Fruit fly (Drosophila melanogaster) whole organism, embryonic: ENCODE results near the gene CG13654.

ENCODE experiments used
- Aef1 ChIP-seq: fragments of 200-800 bp; sonication (Bioruptor generic); IDR thresholded peaks from 3 replicates; pipeline ENCODE4 v1.3.6; 2022; ENCODE audit warnings: missing biosample characterization, missing genetic modification characterization
- Asciz ChIP-seq: fragments of 200-800 bp; sonication (Bioruptor generic); optimal IDR thresholded peaks from 2 replicates; lab custom pipeline; 2017; ENCODE audit warnings: missing biosample characterization, mild to moderate bottlenecking, missing genetic modification characterization, missing genetic modification reagents
- Blimp-1 ChIP-seq: fragments of 200-800 bp; sonication (Bioruptor generic); optimal IDR thresholded peaks from 3 replicates; lab custom pipeline; 2018; ENCODE audit warnings: missing biosample characterization, missing genetic modification characterization, mild to moderate bottlenecking, moderate library complexity, missing genetic modification reagents
- CG10979 ChIP-seq: fragments of 200-800 bp; sonication (Bioruptor generic); optimal IDR thresholded peaks from 2 replicates; lab custom pipeline; 2018; ENCODE audit warnings: missing biosample characterization, mild to moderate bottlenecking, missing genetic modification characterization, moderate library complexity
- CG11504 ChIP-seq: fragments of 200-800 bp; sonication (Bioruptor generic); optimal IDR thresholded peaks from 3 replicates; lab custom pipeline; 2019; ENCODE audit warnings: missing biosample characterization, mild to moderate bottlenecking, missing genetic modification characterization, moderate library complexity
- CG14667 ChIP-seq: fragments of 200-800 bp; sonication (Bioruptor generic); IDR thresholded peaks from 2 replicates; pipeline ENCODE4 v1.3.6; 2022; ENCODE audit warnings: missing biosample characterization, missing genetic modification characterization
- CG1529 ChIP-seq: fragments of 200-800 bp; sonication (Bioruptor generic); optimal IDR thresholded peaks from 3 replicates; lab custom pipeline; 2018; ENCODE audit warnings: missing biosample characterization, missing genetic modification characterization
- CG15696 ChIP-seq: fragments of 200-800 bp; sonication (Bioruptor generic); optimal IDR thresholded peaks from 2 replicates; lab custom pipeline; 2019; ENCODE audit warnings: missing biosample characterization, mild to moderate bottlenecking, missing genetic modification characterization, moderate library complexity
- CG1602 ChIP-seq: fragments of 200-800 bp; sonication (Bioruptor generic); optimal IDR thresholded peaks from 3 replicates; lab custom pipeline; 2016; ENCODE audit warnings: missing biosample characterization, missing genetic modification characterization
- CG18011 ChIP-seq: fragments of 200-800 bp; sonication (Bioruptor generic); optimal IDR thresholded peaks from 2 replicates; lab custom pipeline; 2017; ENCODE audit warnings: missing biosample characterization, missing genetic modification characterization, mild to moderate bottlenecking, moderate library complexity, missing genotype
- CG18476 ChIP-seq: fragments of 200-800 bp; sonication (Bioruptor generic); optimal IDR thresholded peaks from 2 replicates; lab custom pipeline; 2016; ENCODE audit warnings: missing biosample characterization, mild to moderate bottlenecking, missing genetic modification characterization
- CG2202 ChIP-seq: fragments of 200-800 bp; sonication (Bioruptor generic); optimal IDR thresholded peaks from 2 replicates; lab custom pipeline; 2018; ENCODE audit warnings: missing biosample characterization, mild to moderate bottlenecking, missing genetic modification characterization
- CG31365 ChIP-seq: fragments of 200-800 bp; sonication (Bioruptor generic); optimal IDR thresholded peaks from 2 replicates; lab custom pipeline; 2018; ENCODE audit warnings: missing biosample characterization, mild to moderate bottlenecking, missing genetic modification characterization
- CG3163 ChIP-seq: fragments of 200-800 bp; sonication (Bioruptor generic); optimal IDR thresholded peaks from 3 replicates; lab custom pipeline; 2016; ENCODE audit warnings: missing biosample characterization, missing genetic modification characterization
- CG3847 ChIP-seq: fragments of 200-800 bp; sonication (Bioruptor generic); IDR thresholded peaks from 2 replicates; pipeline ENCODE4 v1.3.6; 2022; ENCODE audit warnings: missing biosample characterization, missing genetic modification characterization
- CG4820 ChIP-seq: fragments of 200-800 bp; sonication (Bioruptor generic); optimal IDR thresholded peaks from 3 replicates; lab custom pipeline; 2016; ENCODE audit warnings: missing biosample characterization, missing genetic modification characterization
- CG7928 ChIP-seq: fragments of 200-800 bp; sonication (Bioruptor generic); optimal IDR thresholded peaks from 2 replicates; lab custom pipeline; 2017; ENCODE audit warnings: missing biosample characterization, mild to moderate bottlenecking, missing genetic modification characterization
- CG8478 ChIP-seq: fragments of >200 bp; optimal IDR thresholded peaks from 2 replicates; lab custom pipeline; 2018
- CkIIα-i1 ChIP-seq: fragments of 200-800 bp; sonication (Bioruptor generic); IDR thresholded peaks from 2 replicates; pipeline ENCODE4 v1.3.6; 2022; ENCODE audit warnings: missing biosample characterization, missing genetic modification characterization
- Dbx ChIP-seq: fragments of 200-800 bp; sonication (Bioruptor generic); IDR thresholded peaks from 3 replicates; pipeline ENCODE4 v1.3.6; 2022; ENCODE audit warnings: missing biosample characterization, missing genetic modification characterization
- Dp ChIP-seq: fragments of 200-800 bp; sonication (Bioruptor generic); optimal IDR thresholded peaks from 2 replicates; lab custom pipeline; 2018; ENCODE audit warnings: missing biosample characterization, mild to moderate bottlenecking, missing genetic modification characterization, moderate library complexity
- Elba2 ChIP-seq: fragments of 200-800 bp; sonication (Bioruptor generic); optimal IDR thresholded peaks from 3 replicates; lab custom pipeline; 2016; ENCODE audit warnings: missing biosample characterization, missing genetic modification characterization
- Fer2 ChIP-seq: fragments of 200-800 bp; sonication (Bioruptor generic); optimal IDR thresholded peaks from 2 replicates; lab custom pipeline; 2018; ENCODE audit warnings: missing biosample characterization, mild to moderate bottlenecking, missing genetic modification characterization, moderate library complexity
- Gsc ChIP-seq: fragments of 200-800 bp; sonication (Bioruptor generic); IDR thresholded peaks from 2 replicates; pipeline ENCODE4 v1.3.6; 2022; ENCODE audit warnings: missing biosample characterization, missing genetic modification characterization
- Hsf ChIP-seq: fragments of 200-800 bp; sonication (Bioruptor generic); optimal IDR thresholded peaks from 3 replicates; lab custom pipeline; 2016; ENCODE audit warnings: missing biosample characterization, missing genetic modification characterization
- Med ChIP-seq: fragments of 200-800 bp; sonication (Bioruptor generic); peaks from one replicate; lab custom pipeline; 2016; ENCODE audit warnings: missing biosample characterization, missing genetic modification characterization, mild to moderate bottlenecking, inconsistent platforms, moderate library complexity
- Pdp1 ChIP-seq, 2 experiments: fragments of 200-800 bp; sonication (Bioruptor generic); optimal IDR thresholded peaks; 3 replicates each; lab custom pipeline; 2016; ENCODE audit warnings: missing biosample characterization in 2 of 2, missing genetic modification characterization in 2 of 2, mild to moderate bottlenecking in 1 of 2, moderate library complexity in 1 of 2
- Xrp1 ChIP-seq: fragments of 200-800 bp; sonication (Bioruptor generic); IDR thresholded peaks from 2 replicates; pipeline ENCODE4 v1.3.6; 2022; ENCODE audit warnings: missing biosample characterization, missing genetic modification characterization
- ac ChIP-seq: fragments of 200-800 bp; sonication (Bioruptor generic); optimal IDR thresholded peaks from 3 replicates; lab custom pipeline; 2017; ENCODE audit warnings: missing biosample characterization, mild to moderate bottlenecking, missing genetic modification characterization
- amos ChIP-seq: fragments of 200-800 bp; sonication (Bioruptor generic); IDR thresholded peaks from 2 replicates; pipeline ENCODE4 v1.3.6; 2022; ENCODE audit warnings: missing biosample characterization, missing genetic modification characterization; ENCODE audit not compliant: partially characterized antibody
- danr ChIP-seq: fragments of 200-800 bp; sonication (Bioruptor generic); IDR thresholded peaks from 2 replicates; pipeline ENCODE4 v1.3.6; 2022; ENCODE audit warnings: missing biosample characterization, missing genetic modification characterization
- dmrt11E ChIP-seq: fragments of 200-800 bp; sonication (Bioruptor generic); optimal IDR thresholded peaks from 3 replicates; lab custom pipeline; 2018; ENCODE audit warnings: missing biosample characterization, mild to moderate bottlenecking, missing genetic modification characterization, moderate library complexity
- dpn ChIP-seq, 2 experiments: fragments of 200-800 bp; sonication (Bioruptor generic); optimal IDR thresholded peaks; 3 replicates each; lab custom pipeline; 2016; ENCODE audit warnings: missing biosample characterization in 2 of 2, missing genetic modification characterization in 2 of 2
- fu2 ChIP-seq: fragments of 200-800 bp; sonication (Bioruptor generic); optimal IDR thresholded peaks from 2 replicates; lab custom pipeline; 2016; ENCODE audit warnings: missing biosample characterization, missing genetic modification characterization
- kay ChIP-seq: fragments of 200-800 bp; sonication (Bioruptor generic); optimal IDR thresholded peaks from 2 replicates; lab custom pipeline; 2016; ENCODE audit warnings: missing biosample characterization, missing genetic modification characterization
- lmd ChIP-seq: fragments of 200-800 bp; sonication (Bioruptor generic); IDR thresholded peaks from 2 replicates; pipeline ENCODE4 v1.3.6; 2022; ENCODE audit warnings: missing biosample characterization, missing genetic modification characterization
- maf-S ChIP-seq: fragments of 200-800 bp; sonication (Bioruptor generic); optimal IDR thresholded peaks from 2 replicates; lab custom pipeline; 2016; ENCODE audit warnings: missing biosample characterization, missing genetic modification characterization
- nerfin-1 ChIP-seq: fragments of 200-800 bp; sonication (Bioruptor generic); optimal IDR thresholded peaks from 3 replicates; lab custom pipeline; 2019; ENCODE audit warnings: missing biosample characterization, mild to moderate bottlenecking, missing genetic modification characterization, moderate library complexity
- pan ChIP-seq, 4 experiments: fragments of >200 bp in 3 of 4; fragments of 200-800 bp in 1 of 4; sonication (Bioruptor generic) in 1 of 4; optimal IDR thresholded peaks in 3 of 4; IDR thresholded peaks in 1 of 4; 2 replicates each; pipeline versions ENCODE4 v1.3.6 to Lab custom; 2017 to 2022; ENCODE audit warnings: missing biosample characterization in 2 of 4, missing genetic modification characterization in 2 of 4, mixed read lengths in 1 of 4
- pho ChIP-seq: fragments of 200-800 bp; sonication (Bioruptor generic); optimal IDR thresholded peaks from 2 replicates; lab custom pipeline; 2016; ENCODE audit warnings: missing biosample characterization, missing genetic modification characterization
- psq ChIP-seq: fragments of 200-800 bp; sonication (Bioruptor generic); optimal IDR thresholded peaks from 2 replicates; lab custom pipeline; 2017; ENCODE audit warnings: missing biosample characterization, missing genetic modification characterization
- pzg ChIP-seq: fragments of 200-800 bp; sonication (Bioruptor generic); optimal IDR thresholded peaks from 3 replicates; lab custom pipeline; 2018; ENCODE audit warnings: missing biosample characterization, mild to moderate bottlenecking, missing genetic modification characterization, moderate library complexity
- ro ChIP-seq: fragments of 200-800 bp; sonication (Bioruptor generic); IDR thresholded peaks from 2 replicates; pipeline ENCODE4 v1.3.6; 2022; ENCODE audit warnings: missing biosample characterization, missing genetic modification characterization
- run ChIP-seq: fragments of 200-800 bp; sonication (Bioruptor generic); optimal IDR thresholded peaks from 3 replicates; lab custom pipeline; 2018; ENCODE audit warnings: missing biosample characterization, mild to moderate bottlenecking, missing genetic modification characterization
- sim ChIP-seq: fragments of 200-800 bp; sonication (Bioruptor generic); IDR thresholded peaks from 2 replicates; pipeline ENCODE4 v1.3.6; 2022; ENCODE audit warnings: missing biosample characterization, missing genetic modification characterization
- trem ChIP-seq: fragments of 200-800 bp; optimal IDR thresholded peaks from 3 replicates; lab custom pipeline; 2019; ENCODE audit warnings: missing biosample characterization, mild to moderate bottlenecking, missing genetic modification characterization, moderate library complexity
- tx ChIP-seq: fragments of 200-800 bp; sonication (Bioruptor generic); optimal IDR thresholded peaks from 2 replicates; lab custom pipeline; 2016; ENCODE audit warnings: missing biosample characterization, missing genetic modification characterization
- z ChIP-seq: fragments of 200-800 bp; sonication (Bioruptor generic); IDR thresholded peaks from 3 replicates; pipeline ENCODE4 v1.3.6; 2022; ENCODE audit warnings: missing biosample characterization, missing genetic modification characterization

CG13654 gene

DNA sequence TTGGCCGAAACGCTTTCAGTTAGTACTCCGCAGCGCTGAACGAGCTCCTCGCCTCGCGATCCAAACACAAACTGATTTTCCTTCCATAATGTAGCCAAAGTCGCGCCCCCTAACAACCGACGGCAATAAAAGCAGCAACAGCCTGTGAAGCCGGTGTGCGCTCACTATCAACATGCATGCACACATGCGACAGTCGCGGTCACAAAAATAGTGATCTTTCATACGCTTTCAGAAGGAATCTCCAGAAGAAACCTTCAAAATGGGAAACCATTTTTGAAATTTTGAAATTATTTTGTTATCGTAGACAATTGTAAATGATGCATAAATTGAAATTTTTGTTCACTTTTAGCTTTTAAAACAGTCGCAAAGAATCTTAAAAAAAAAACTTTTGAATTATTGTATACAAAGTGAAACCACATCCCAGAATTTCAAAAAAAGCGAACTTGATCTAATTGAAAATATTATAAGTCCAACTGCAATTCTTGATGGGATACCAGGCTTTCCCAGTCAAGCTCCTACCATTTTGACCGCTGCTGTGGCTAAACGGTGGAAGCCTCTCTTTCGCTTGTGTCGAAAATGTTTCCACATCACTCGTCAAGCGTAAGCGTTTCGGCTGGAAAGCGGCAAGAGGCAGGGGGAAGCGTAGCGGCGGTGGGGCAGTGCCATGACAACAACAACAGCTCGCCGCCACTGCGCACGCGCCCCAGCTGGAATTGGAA is 32.8 kb downstream of the CG13654 start, which contains the start of gene Cad96Cb (continued):
- no peak for TF ChIP-seq pan (optimal IDR thresholded peaks at IDR 0.05; lab: Kevin White, UChicago)
- TF ChIP-seq pan (GFP tag; optimal IDR thresholded peaks at IDR 0.05 in 1 of 2, IDR thresholded peaks at IDR 0.05 in 1 of 2), result peak in 1 of 2 experiments; percentile 66
- peak; percentile 76 for TF ChIP-seq CG15696 (tag; lab: Kevin White, UChicago)
- peak; percentile 75 for TF ChIP-seq tx
- no peak for TF ChIP-seq ro (GFP tag; lab: Robert Waterston, UW)
- no peak for TF ChIP-seq Gsc (GFP tag; lab: Robert Waterston, UW)
- TF ChIP-seq CG8478 (lab: Kevin White, UChicago), result no peak
- no peak for TF ChIP-seq pzg
- peak; percentile 7 for TF ChIP-seq CG7928 (GFP tag; lab: Kevin White, UChicago)
- TF ChIP-seq CG18011 (GFP tag; lab: Kevin White, UChicago), result peak; percentile 35
- no peak for TF ChIP-seq Dbx (GFP tag; lab: Robert Waterston, UW)
- peak; percentile 25 for TF ChIP-seq Fer2 (tag; lab: Kevin White, UChicago)
- TF ChIP-seq dpn (GFP tag; optimal IDR thresholded peaks at IDR 0.05; lab: Kevin White, UChicago), result peak; percentile 66 to 80
- peak; percentile 45; the same call in 1 of the 3 replicates for TF ChIP-seq Aef1 (GFP tag; lab: Robert Waterston, UW)
- peak; percentile 63 for TF ChIP-seq pho (GFP tag; lab: Kevin White, UChicago)
- peak; percentile 91 for TF ChIP-seq Asciz
- peak; percentile 73 for TF ChIP-seq CG1602 (GFP tag; lab: Kevin White, UChicago)
- peak; percentile 61; the same call in 1 of the 2 replicates for TF ChIP-seq lmd (GFP tag; lab: Robert Waterston, UW)
- peak; percentile 44; the same call in 1 of the 2 replicates for TF ChIP-seq danr (GFP tag; lab: Robert Waterston, UW)
- peak; percentile 84 for TF ChIP-seq CG1529
- TF ChIP-seq CG3163, result peak; percentile 58
- TF ChIP-seq z (GFP tag; lab: Robert Waterston, UW), result no peak
- TF ChIP-seq Dp (GFP tag; lab: Kevin White, UChicago), result no peak
- peak; percentile 89 for TF ChIP-seq dmrt11E (tag; lab: Kevin White, UChicago)
- no peak for TF ChIP-seq CkIIα-i1 (GFP tag; lab: Robert Waterston, UW)
- peak; percentile 83 for TF ChIP-seq Blimp-1 (GFP tag; lab: Kevin White, UChicago)
- TF ChIP-seq CG11504 (tag; lab: Kevin White, UChicago), result peak; percentile 92
- TF ChIP-seq kay (GFP tag; lab: Kevin White, UChicago), result peak; percentile 56
- no peak for TF ChIP-seq Elba2 (GFP tag; lab: Kevin White, UChicago)
- no peak for TF ChIP-seq amos
- TF ChIP-seq Hsf (GFP tag; lab: Kevin White, UChicago), result peak; percentile 81
- no peak for TF ChIP-seq psq
- TF ChIP-seq ac (GFP tag; lab: Kevin White, UChicago), result peak; percentile 43
- TF ChIP-seq trem (tag; lab: Kevin White, UChicago), result peak; percentile 76
- TF ChIP-seq Xrp1 (GFP tag; lab: Robert Waterston, UW), result peak; percentile 77
- peak; percentile 93 for TF ChIP-seq Med
- peak; percentile 80 for TF ChIP-seq CG18476
- no peak for TF ChIP-seq CG31365 (tag; lab: Kevin White, UChicago)
- no peak for TF ChIP-seq sim (GFP tag; lab: Robert Waterston, UW)
- TF ChIP-seq nerfin-1 (tag; lab: Kevin White, UChicago), result peak; percentile 88
- TF ChIP-seq fu2 (GFP tag; lab: Kevin White, UChicago), result peak; percentile 29
- TF ChIP-seq CG4820, result peak; percentile 89
- TF ChIP-seq CG2202 (tag; lab: Kevin White, UChicago), result peak; percentile 48
- TF ChIP-seq CG14667 (GFP tag; lab: Robert Waterston, UW), result 0 out of 2 replicates have a peak, but pooled peaks have one; percentile 19
- peak; percentile 71 to 81 for TF ChIP-seq Pdp1 (GFP tag; optimal IDR thresholded peaks at IDR 0.05; lab: Kevin White, UChicago)
- TF ChIP-seq run (tag; lab: Kevin White, UChicago), result peak; percentile 72
- TF ChIP-seq maf-S, result peak; percentile 50
- TF ChIP-seq CG10979, result peak; percentile 94
- TF ChIP-seq CG3847 (GFP tag; lab: Robert Waterston, UW), result peak; percentile 41; the same call in 1 of the 2 replicates
